Fruit fly (Drosophila melanogaster) whole organism, embryonic: Measurements from ENCODE around the gene Tlk.
A peak's percentile ranks its signal among the peaks of the same experiment; 100 is the strongest.

Experiments used
- Aef1 ChIP-seq: fragments of 200-800 bp; sonication (Bioruptor generic); IDR thresholded peaks from 3 replicates; pipeline ENCODE4 v1.3.6; 2022; ENCODE audit warnings: missing biosample characterization, missing genetic modification characterization
- B-H1 ChIP-seq: fragments of 200-800 bp; sonication (Bioruptor generic); IDR thresholded peaks from 3 replicates; pipeline ENCODE4 v1.3.6; 2022; ENCODE audit warnings: missing biosample characterization, missing genetic modification characterization
- BtbVII ChIP-seq: fragments of 200-800 bp; sonication (Bioruptor generic); optimal IDR thresholded peaks from 3 replicates; lab custom pipeline; 2017; ENCODE audit warnings: missing biosample characterization, mild to moderate bottlenecking, missing genetic modification characterization
- Bteb2 ChIP-seq: fragments of 200-800 bp; sonication (Bioruptor generic); optimal IDR thresholded peaks from 2 replicates; lab custom pipeline; 2016; ENCODE audit warnings: missing biosample characterization, missing genetic modification characterization
- CG10462 ChIP-seq: fragments of 200-800 bp; sonication (Bioruptor generic); optimal IDR thresholded peaks from 2 replicates; lab custom pipeline; 2016; ENCODE audit warnings: missing biosample characterization, missing genetic modification characterization
- CG10565 ChIP-seq: fragments of 200-800 bp; sonication (Bioruptor generic); optimal IDR thresholded peaks from 3 replicates; lab custom pipeline; 2016; ENCODE audit warnings: missing biosample characterization, mild to moderate bottlenecking, missing genetic modification characterization
- CG10654 ChIP-seq: fragments of 200-800 bp; sonication (Bioruptor generic); optimal IDR thresholded peaks from 2 replicates; lab custom pipeline; 2016; ENCODE audit warnings: missing biosample characterization, missing genetic modification characterization
- CG11093 ChIP-seq: fragments of 200-800 bp; sonication (Bioruptor generic); IDR thresholded peaks from 3 replicates; pipeline ENCODE4 v1.3.6; 2022; ENCODE audit warnings: missing biosample characterization, missing genetic modification characterization
- CG11456 ChIP-seq: fragments of 200-800 bp; sonication (Bioruptor generic); IDR thresholded peaks from 3 replicates; pipeline ENCODE4 v1.3.6; 2022; ENCODE audit warnings: missing biosample characterization, missing genetic modification characterization
- CG11723 ChIP-seq: fragments of 200-800 bp; sonication (Bioruptor generic); optimal IDR thresholded peaks from 2 replicates; lab custom pipeline; 2017; ENCODE audit warnings: missing biosample characterization, mild to moderate bottlenecking, missing genetic modification characterization
- CG12155 ChIP-seq: fragments of 200-800 bp; sonication (Bioruptor generic); optimal IDR thresholded peaks from 3 replicates; lab custom pipeline; 2016; ENCODE audit warnings: missing biosample characterization, missing genetic modification characterization
- CG13624 ChIP-seq: fragments of 200-800 bp; sonication (Bioruptor generic); optimal IDR thresholded peaks from 2 replicates; lab custom pipeline; 2016; ENCODE audit warnings: missing biosample characterization, missing genetic modification characterization
- CG13775 ChIP-seq: fragments of 200-800 bp; sonication (Bioruptor generic); optimal IDR thresholded peaks from 3 replicates; lab custom pipeline; 2017; ENCODE audit warnings: missing biosample characterization, mild to moderate bottlenecking, missing genetic modification characterization
- CG17186 ChIP-seq: fragments of 200-800 bp; sonication (Bioruptor generic); optimal IDR thresholded peaks from 3 replicates; lab custom pipeline; 2017; ENCODE audit warnings: missing biosample characterization, missing genetic modification reagents, missing genetic modification characterization
- CG18011 ChIP-seq: fragments of 200-800 bp; sonication (Bioruptor generic); optimal IDR thresholded peaks from 2 replicates; lab custom pipeline; 2017; ENCODE audit warnings: missing biosample characterization, missing genetic modification characterization, mild to moderate bottlenecking, moderate library complexity, missing genotype
- CG32772 ChIP-seq: fragments of 200-800 bp; sonication (Bioruptor generic); IDR thresholded peaks from 2 replicates; pipeline ENCODE4 v1.3.6; 2022; ENCODE audit warnings: missing biosample characterization, missing genetic modification characterization
- CG3281 ChIP-seq: fragments of 200-800 bp; sonication (Bioruptor generic); optimal IDR thresholded peaks from 3 replicates; lab custom pipeline; 2017; ENCODE audit warnings: missing biosample characterization, mild to moderate bottlenecking, missing genetic modification characterization
- CG33213 ChIP-seq: fragments of 200-800 bp; sonication (Bioruptor generic); optimal IDR thresholded peaks from 3 replicates; lab custom pipeline; 2016; ENCODE audit warnings: missing biosample characterization, missing genetic modification characterization
- CG43689 ChIP-seq: fragments of 200-800 bp; sonication (Bioruptor generic); IDR thresholded peaks from 2 replicates; pipeline ENCODE4 v1.3.6; 2022; ENCODE audit warnings: missing biosample characterization, missing genetic modification characterization
- CG6683 ChIP-seq: fragments of 200-800 bp; sonication (Bioruptor generic); optimal IDR thresholded peaks from 2 replicates; lab custom pipeline; 2017; ENCODE audit warnings: missing biosample characterization, mild to moderate bottlenecking, missing genetic modification characterization, missing genetic modification reagents
- CG6689 ChIP-seq: fragments of 200-800 bp; sonication (Bioruptor generic); IDR thresholded peaks from 2 replicates; pipeline ENCODE4 v1.3.6; 2022; ENCODE audit warnings: missing biosample characterization, missing genetic modification characterization
- CG7372 ChIP-seq: fragments of 200-800 bp; sonication (Bioruptor generic); IDR thresholded peaks from 2 replicates; pipeline ENCODE4 v1.3.6; 2022; ENCODE audit warnings: missing biosample characterization, missing genetic modification characterization
- CG8281 ChIP-seq: fragments of 200-800 bp; sonication (Bioruptor generic); optimal IDR thresholded peaks from 2 replicates; lab custom pipeline; 2018; ENCODE audit warnings: missing biosample characterization, mild to moderate bottlenecking, missing genetic modification characterization, moderate library complexity
- CG9215 ChIP-seq: fragments of 200-800 bp; sonication (Bioruptor generic); IDR thresholded peaks from 2 replicates; pipeline ENCODE4 v1.3.6; 2022; ENCODE audit warnings: missing biosample characterization, missing genetic modification characterization
- E2f2 ChIP-seq: fragments of 200-800 bp; sonication (Bioruptor generic); IDR thresholded peaks from 2 replicates; pipeline ENCODE4 v1.3.6; 2022; ENCODE audit warnings: missing biosample characterization, missing genetic modification characterization
- H2.0 ChIP-seq: fragments of 200-800 bp; sonication (Bioruptor generic); IDR thresholded peaks from 2 replicates; pipeline ENCODE4 v1.3.6; 2022; ENCODE audit warnings: missing biosample characterization, missing genetic modification characterization
- Hmr ChIP-seq: fragments of 200-800 bp; sonication (Bioruptor generic); optimal IDR thresholded peaks from 3 replicates; lab custom pipeline; 2017; ENCODE audit warnings: mild to moderate bottlenecking, missing biosample characterization, missing genetic modification reagents, missing genetic modification characterization
- Jarid2 ChIP-seq: fragments of 200-800 bp; sonication (Bioruptor generic); optimal IDR thresholded peaks from 3 replicates; lab custom pipeline; 2017; ENCODE audit warnings: mild to moderate bottlenecking, missing biosample characterization, missing genetic modification reagents, missing genetic modification characterization
- MTF-1 ChIP-seq: fragments of 200-800 bp; sonication (Bioruptor generic); optimal IDR thresholded peaks from 2 replicates; lab custom pipeline; 2018; ENCODE audit warnings: missing biosample characterization, mild to moderate bottlenecking, missing genetic modification characterization, borderline replicate concordance
- Oaz ChIP-seq: fragments of 200-800 bp; sonication (Bioruptor generic); IDR thresholded peaks from 2 replicates; pipeline ENCODE4 v1.3.6; 2022; ENCODE audit warnings: missing biosample characterization, missing genetic modification characterization
- ac ChIP-seq: fragments of 200-800 bp; sonication (Bioruptor generic); optimal IDR thresholded peaks from 3 replicates; lab custom pipeline; 2017; ENCODE audit warnings: missing biosample characterization, mild to moderate bottlenecking, missing genetic modification characterization
- aop ChIP-seq: fragments of 200-800 bp; sonication (Bioruptor generic); IDR thresholded peaks from 2 replicates; pipeline ENCODE4 v1.3.6; 2022; ENCODE audit warnings: missing biosample characterization, missing genetic modification characterization
- bcd ChIP-seq: fragments of 200-800 bp; sonication (Bioruptor generic); optimal IDR thresholded peaks from 2 replicates; lab custom pipeline; 2017; ENCODE audit warnings: missing biosample characterization, mild to moderate bottlenecking, missing genetic modification characterization
- btn ChIP-seq: fragments of 200-800 bp; sonication (Bioruptor generic); optimal IDR thresholded peaks from 2 replicates; lab custom pipeline; 2016; ENCODE audit warnings: missing biosample characterization, missing genetic modification characterization
- cas ChIP-seq: fragments of 200-800 bp; sonication (Bioruptor generic); IDR thresholded peaks from 2 replicates; pipeline ENCODE4 v1.3.6; 2022; ENCODE audit warnings: missing biosample characterization, missing genetic modification characterization
- crol ChIP-seq: fragments of 200-800 bp; sonication (Bioruptor generic); IDR thresholded peaks from 2 replicates; pipeline ENCODE4 v1.3.6; 2022; ENCODE audit warnings: missing biosample characterization, missing genetic modification characterization
- gcm ChIP-seq: fragments of 200-800 bp; sonication (Bioruptor generic); optimal IDR thresholded peaks from 2 replicates; lab custom pipeline; 2019; ENCODE audit warnings: missing biosample characterization, mild to moderate bottlenecking, missing genetic modification characterization, moderate library complexity
- gsb ChIP-seq: fragments of 200-800 bp; sonication (Bioruptor generic); IDR thresholded peaks from 2 replicates; pipeline ENCODE4 v1.3.6; 2022; ENCODE audit warnings: missing biosample characterization, missing genetic modification characterization
- gsb-n ChIP-seq: fragments of 200-800 bp; sonication (Bioruptor generic); optimal IDR thresholded peaks from 3 replicates; lab custom pipeline; 2018; ENCODE audit warnings: missing biosample characterization, mild to moderate bottlenecking, missing genetic modification characterization
- her ChIP-seq: fragments of 200-800 bp; sonication (Bioruptor generic); optimal IDR thresholded peaks from 2 replicates; lab custom pipeline; 2016; ENCODE audit warnings: missing biosample characterization, missing genetic modification characterization
- jing ChIP-seq: fragments of 200-800 bp; sonication (Bioruptor generic); optimal IDR thresholded peaks from 2 replicates; lab custom pipeline; 2018; ENCODE audit warnings: missing biosample characterization, mild to moderate bottlenecking, missing genetic modification characterization
- klu ChIP-seq: fragments of 200-800 bp; sonication (Bioruptor generic); IDR thresholded peaks from 2 replicates; pipeline ENCODE4 v1.3.6; 2022; ENCODE audit warnings: missing biosample characterization, missing genetic modification characterization
- lab ChIP-seq: fragments of 200-800 bp; sonication (Bioruptor generic); optimal IDR thresholded peaks from 3 replicates; lab custom pipeline; 2017; ENCODE audit warnings: missing biosample characterization, missing genetic modification characterization, mild to moderate bottlenecking, moderate library complexity, missing genetic modification reagents
- luna ChIP-seq: fragments of 200-800 bp; sonication (Bioruptor generic); optimal IDR thresholded peaks from 2 replicates; lab custom pipeline; 2016; ENCODE audit warnings: missing biosample characterization, missing genetic modification characterization
- org-1 ChIP-seq: fragments of 200-800 bp; sonication (Bioruptor generic); optimal IDR thresholded peaks from 2 replicates; lab custom pipeline; 2017; ENCODE audit warnings: missing biosample characterization, missing genetic modification characterization
- pho ChIP-seq: fragments of 200-800 bp; sonication (Bioruptor generic); optimal IDR thresholded peaks from 2 replicates; lab custom pipeline; 2016; ENCODE audit warnings: missing biosample characterization, missing genetic modification characterization
- salm ChIP-seq: fragments of 200-800 bp; sonication (Bioruptor generic); optimal IDR thresholded peaks from 2 replicates; lab custom pipeline; 2018; ENCODE audit warnings: missing biosample characterization, mild to moderate bottlenecking, missing genetic modification characterization
- seq ChIP-seq: fragments of 200-800 bp; sonication (Bioruptor generic); IDR thresholded peaks from 2 replicates; pipeline ENCODE4 v1.3.6; 2022; ENCODE audit warnings: missing biosample characterization, missing genetic modification characterization
- sim ChIP-seq: fragments of 200-800 bp; sonication (Bioruptor generic); IDR thresholded peaks from 2 replicates; pipeline ENCODE4 v1.3.6; 2022; ENCODE audit warnings: missing biosample characterization, missing genetic modification characterization
- sima ChIP-seq: fragments of 200-800 bp; sonication (Bioruptor generic); optimal IDR thresholded peaks from 2 replicates; lab custom pipeline; 2016; ENCODE audit warnings: missing biosample characterization, missing genetic modification characterization
- tup ChIP-seq: fragments of 200-800 bp; sonication (Bioruptor generic); optimal IDR thresholded peaks from 2 replicates; lab custom pipeline; 2016; ENCODE audit warnings: missing biosample characterization, mild to moderate bottlenecking, missing genetic modification characterization, moderate library complexity
- vvl ChIP-seq: fragments of 200-800 bp; sonication (Bioruptor generic); IDR thresholded peaks from 2 replicates; pipeline ENCODE4 v1.3.6; 2022; ENCODE audit warnings: missing biosample characterization, missing genetic modification characterization

Gene Tlk

dm6 chrX:3838648-3839047, 118.8 kb downstream of the Tlk start (continued):
- TF ChIP-seq CG6683 (GFP tag; lab: Kevin White, UChicago) (peak; percentile 49), gsb (GFP tag; lab: Robert Waterston, UW) (peak; percentile 63), sima (no peak), vvl (peak; percentile 92), luna (GFP tag; lab: Kevin White, UChicago) (no peak), H2.0 (GFP tag; lab: Robert Waterston, UW) (peak; percentile 80), Hmr (GFP tag; lab: Kevin White, UChicago) (peak; percentile 67), Aef1 (GFP tag; lab: Robert Waterston, UW) (peak; percentile 77), gsb-n (tag; lab: Kevin White, UChicago) (peak; percentile 62), crol (GFP tag; lab: Robert Waterston, UW) (no peak), jing (GFP tag; lab: Kevin White, UChicago) (peak; percentile 62), lab (GFP tag; lab: Kevin White, UChicago) (peak; percentile 85), salm (peak; percentile 71), klu (GFP tag; lab: Robert Waterston, UW) (peak; percentile 49; the same call in 1 of the 2 replicates), CG33213 (GFP tag; lab: Kevin White, UChicago) (peak; percentile 76), pho (GFP tag; lab: Kevin White, UChicago) (peak; percentile 67), CG10462 (peak; percentile 40), CG17186 (GFP tag; lab: Kevin White, UChicago) (no peak), gcm (peak; percentile 74), CG9215 (GFP tag; lab: Robert Waterston, UW) (peak; percentile 66), cas (GFP tag; lab: Robert Waterston, UW) (peak; percentile 52; the same call in 1 of the 2 replicates), tup (GFP tag; lab: Kevin White, UChicago) (peak; percentile 2), B-H1 (GFP tag; lab: Robert Waterston, UW) (peak; percentile 63), ac (GFP tag; lab: Kevin White, UChicago) (peak; percentile 64), her (GFP tag; lab: Kevin White, UChicago) (peak; percentile 80), Oaz (GFP tag; lab: Robert Waterston, UW) (peak; percentile 52), seq (GFP tag; lab: Robert Waterston, UW) (peak; percentile 80), Jarid2 (GFP tag; lab: Kevin White, UChicago) (peak; percentile 44), CG12155 (GFP tag; lab: Kevin White, UChicago) (peak; percentile 65), CG3281 (GFP tag; lab: Kevin White, UChicago) (peak; percentile 76), CG32772 (peak; percentile 74), CG11093 (GFP tag; lab: Robert Waterston, UW) (peak; percentile 58; the same call in 2 of the 3 replicates), CG10654 (GFP tag; lab: Kevin White, UChicago) (peak; percentile 63), sim (peak; percentile 71), CG6689 (GFP tag; lab: Robert Waterston, UW) (peak; percentile 70), aop (GFP tag; lab: Robert Waterston, UW) (0 out of 2 replicates have a peak, but pooled peaks have one; percentile 45), bcd (GFP tag; lab: Kevin White, UChicago) (peak; percentile 79), CG13624 (GFP tag; lab: Kevin White, UChicago) (peak; percentile 77), CG11723 (GFP tag; lab: Kevin White, UChicago) (peak; percentile 75), MTF-1 (GFP tag; lab: Kevin White, UChicago) (peak; percentile 75), btn (GFP tag; lab: Kevin White, UChicago) (peak; percentile 64), CG7372 (peak; percentile 59), CG18011 (GFP tag; lab: Kevin White, UChicago) (peak; percentile 39), org-1 (GFP tag; lab: Kevin White, UChicago) (peak; percentile 64), CG13775 (peak; percentile 67), CG11456 (GFP tag; lab: Robert Waterston, UW) (peak; percentile 78), CG8281 (peak; percentile 50), CG43689 (GFP tag; lab: Robert Waterston, UW) (no peak), BtbVII (GFP tag; lab: Kevin White, UChicago) (peak; percentile 72), CG10565 (no peak), E2f2 (GFP tag; lab: Robert Waterston, UW) (peak; percentile 42; the same call in 1 of the 2 replicates), Bteb2 (GFP tag; lab: Kevin White, UChicago) (peak; percentile 74)
